Fruit fly (Drosophila melanogaster) whole organism, embryonic: ENCODE results near the gene Cpr67Fa1.

Source experiments
- Antp ChIP-seq: fragments of 200-800 bp; sonication (Bioruptor generic); optimal IDR thresholded peaks from 3 replicates; lab custom pipeline; 2016; ENCODE audit warnings: missing biosample characterization, missing genetic modification characterization
- CG1024 ChIP-seq: fragments of 200-800 bp; sonication (Bioruptor generic); IDR thresholded peaks from 2 replicates; pipeline ENCODE4 v1.3.6; 2022; ENCODE audit warnings: missing biosample characterization, missing genetic modification characterization
- CG11247 ChIP-seq: fragments of 200-800 bp; sonication (Bioruptor generic); IDR thresholded peaks from 2 replicates; pipeline ENCODE4 v1.3.6; 2022; ENCODE audit warnings: missing biosample characterization, missing genetic modification characterization
- CG15269 ChIP-seq: fragments of 200-800 bp; sonication (Bioruptor generic); optimal IDR thresholded peaks from 2 replicates; lab custom pipeline; 2018; ENCODE audit warnings: missing biosample characterization, mild to moderate bottlenecking, missing genetic modification characterization, moderate library complexity
- CG15696 ChIP-seq: fragments of 200-800 bp; sonication (Bioruptor generic); optimal IDR thresholded peaks from 2 replicates; lab custom pipeline; 2019; ENCODE audit warnings: missing biosample characterization, mild to moderate bottlenecking, missing genetic modification characterization, moderate library complexity
- CG16815 ChIP-seq: fragments of 200-800 bp; sonication (Bioruptor generic); optimal IDR thresholded peaks from 3 replicates; lab custom pipeline; 2017; ENCODE audit warnings: missing biosample characterization, mild to moderate bottlenecking, missing genetic modification characterization
- CG17612 ChIP-seq: fragments of 200-800 bp; sonication (Bioruptor generic); IDR thresholded peaks from 2 replicates; pipeline ENCODE4 v1.3.6; 2022; ENCODE audit warnings: missing biosample characterization, missing genetic modification characterization
- CG2202 ChIP-seq: fragments of 200-800 bp; sonication (Bioruptor generic); optimal IDR thresholded peaks from 2 replicates; lab custom pipeline; 2018; ENCODE audit warnings: missing biosample characterization, mild to moderate bottlenecking, missing genetic modification characterization
- CG31441 ChIP-seq: fragments of 200-800 bp; sonication (Bioruptor generic); IDR thresholded peaks from 2 replicates; pipeline ENCODE4 v1.3.6; 2022; ENCODE audit warnings: missing biosample characterization, missing genetic modification characterization
- CG32772 ChIP-seq: fragments of 200-800 bp; sonication (Bioruptor generic); IDR thresholded peaks from 2 replicates; pipeline ENCODE4 v1.3.6; 2022; ENCODE audit warnings: missing biosample characterization, missing genetic modification characterization
- CG3281 ChIP-seq: fragments of 200-800 bp; sonication (Bioruptor generic); optimal IDR thresholded peaks from 3 replicates; lab custom pipeline; 2017; ENCODE audit warnings: missing biosample characterization, mild to moderate bottlenecking, missing genetic modification characterization
- CG3995 ChIP-seq: fragments of 200-800 bp; sonication (Bioruptor generic); optimal IDR thresholded peaks from 3 replicates; lab custom pipeline; 2016; ENCODE audit warnings: missing biosample characterization, missing genetic modification characterization
- CG4360 ChIP-seq: fragments of 200-800 bp; sonication (Bioruptor generic); IDR thresholded peaks from 2 replicates; pipeline ENCODE4 v1.3.6; 2022; ENCODE audit warnings: missing biosample characterization, missing genetic modification characterization
- CG6272 ChIP-seq: fragments of 200-800 bp; sonication (Bioruptor generic); IDR thresholded peaks from 2 replicates; pipeline ENCODE4 v1.3.6; 2022; ENCODE audit warnings: missing biosample characterization, missing genetic modification characterization
- CG6654 ChIP-seq: fragments of 200-800 bp; sonication (Bioruptor generic); optimal IDR thresholded peaks from 2 replicates; lab custom pipeline; 2017; ENCODE audit warnings: missing biosample characterization, mild to moderate bottlenecking, missing genetic modification characterization
- CG7786 ChIP-seq: fragments of 200-800 bp; sonication (Bioruptor generic); optimal IDR thresholded peaks from 2 replicates; lab custom pipeline; 2016; ENCODE audit warnings: missing biosample characterization, missing genetic modification characterization
- CG8478 ChIP-seq: fragments of >200 bp; optimal IDR thresholded peaks from 2 replicates; lab custom pipeline; 2018
- CG9817 ChIP-seq: fragments of 200-800 bp; sonication (Bioruptor generic); optimal IDR thresholded peaks from 2 replicates; lab custom pipeline; 2018; ENCODE audit warnings: missing biosample characterization, mild to moderate bottlenecking, missing genetic modification characterization, moderate library complexity
- Dip3 ChIP-seq: fragments of 200-800 bp; sonication (Bioruptor generic); optimal IDR thresholded peaks from 3 replicates; lab custom pipeline; 2016; ENCODE audit warnings: missing biosample characterization, missing genetic modification characterization
- Fer1 ChIP-seq: fragments of 200-800 bp; sonication (Bioruptor generic); optimal IDR thresholded peaks from 2 replicates; lab custom pipeline; 2017; ENCODE audit warnings: missing biosample characterization, mild to moderate bottlenecking, missing genetic modification characterization
- H15 ChIP-seq: fragments of 200-800 bp; sonication (Bioruptor generic); IDR thresholded peaks from 3 replicates; pipeline ENCODE4 v1.3.6; 2022; ENCODE audit warnings: missing biosample characterization, missing genetic modification characterization
- HLH4C ChIP-seq: fragments of 200-800 bp; sonication (Bioruptor generic); IDR thresholded peaks from 3 replicates; pipeline ENCODE4 v1.3.6; 2022; ENCODE audit warnings: missing biosample characterization, missing genetic modification characterization; ENCODE audit not compliant: partially characterized antibody
- Hey ChIP-seq: fragments of 200-800 bp; sonication (Bioruptor generic); optimal IDR thresholded peaks from 3 replicates; lab custom pipeline; 2018; ENCODE audit warnings: missing biosample characterization, mild to moderate bottlenecking, missing genetic modification characterization
- Lim3 ChIP-seq: fragments of 200-800 bp; sonication (Bioruptor generic); IDR thresholded peaks from 2 replicates; pipeline ENCODE4 v1.3.6; 2022; ENCODE audit warnings: missing biosample characterization, missing genetic modification characterization
- MTF-1 ChIP-seq: fragments of 200-800 bp; sonication (Bioruptor generic); optimal IDR thresholded peaks from 2 replicates; lab custom pipeline; 2018; ENCODE audit warnings: missing biosample characterization, mild to moderate bottlenecking, missing genetic modification characterization, borderline replicate concordance
- Opbp ChIP-seq: fragments of 200-800 bp; sonication (Bioruptor generic); IDR thresholded peaks from 3 replicates; pipeline ENCODE4 v1.3.6; 2022; ENCODE audit warnings: missing biosample characterization, missing genetic modification characterization; ENCODE audit not compliant: partially characterized antibody
- Usf ChIP-seq: fragments of 200-800 bp; sonication (Bioruptor generic); optimal IDR thresholded peaks from 2 replicates; lab custom pipeline; 2017; ENCODE audit warnings: missing genotype, missing biosample characterization, missing genetic modification characterization
- Vsx1 ChIP-seq: fragments of 200-800 bp; sonication (Bioruptor generic); optimal IDR thresholded peaks from 2 replicates; lab custom pipeline; 2017; ENCODE audit warnings: missing biosample characterization, mild to moderate bottlenecking, missing genetic modification characterization, missing genetic modification reagents
- ap ChIP-seq: fragments of 200-800 bp; sonication (Bioruptor generic); IDR thresholded peaks from 2 replicates; pipeline ENCODE4 v1.3.6; 2022; ENCODE audit warnings: missing biosample characterization, missing genetic modification characterization
- ara ChIP-seq: fragments of 200-800 bp; sonication (Bioruptor generic); IDR thresholded peaks from 2 replicates; pipeline ENCODE4 v1.3.6; 2022; ENCODE audit warnings: missing biosample characterization, missing genetic modification characterization
- cas ChIP-seq: fragments of 200-800 bp; sonication (Bioruptor generic); IDR thresholded peaks from 2 replicates; pipeline ENCODE4 v1.3.6; 2022; ENCODE audit warnings: missing biosample characterization, missing genetic modification characterization
- chinmo ChIP-seq: fragments of 200-800 bp; sonication (Bioruptor generic); IDR thresholded peaks from 4 replicates; pipeline ENCODE4 v1.3.6; 2022; ENCODE audit warnings: missing biosample characterization, missing genetic modification characterization; ENCODE audit not compliant: partially characterized antibody
- dimm ChIP-seq: fragments of 200-800 bp; sonication (Bioruptor generic); IDR thresholded peaks from 2 replicates; pipeline ENCODE4 v1.3.6; 2022; ENCODE audit warnings: missing biosample characterization, missing genetic modification characterization
- ftz-f1 ChIP-seq: fragments of 200-800 bp; sonication (Bioruptor generic); optimal IDR thresholded peaks from 2 replicates; lab custom pipeline; 2016; ENCODE audit warnings: missing biosample characterization, missing genetic modification characterization
- gcm ChIP-seq: fragments of 200-800 bp; sonication (Bioruptor generic); optimal IDR thresholded peaks from 2 replicates; lab custom pipeline; 2019; ENCODE audit warnings: missing biosample characterization, mild to moderate bottlenecking, missing genetic modification characterization, moderate library complexity
- gcm2 ChIP-seq: fragments of 200-800 bp; sonication (Bioruptor generic); optimal IDR thresholded peaks from 2 replicates; lab custom pipeline; 2016; ENCODE audit warnings: missing biosample characterization, missing genetic modification characterization
- ham ChIP-seq: fragments of 200-800 bp; sonication (Bioruptor generic); IDR thresholded peaks from 2 replicates; pipeline ENCODE4 v1.3.6; 2022; ENCODE audit warnings: missing biosample characterization, missing genetic modification characterization
- lov ChIP-seq, 2 experiments: fragments of 200-800 bp in 1 of 2; fragments of >200 bp in 1 of 2; sonication (Bioruptor generic) in 1 of 2; IDR thresholded peaks in 1 of 2; optimal IDR thresholded peaks in 1 of 2; 2 replicates in 1 of 2; 3 replicates in 1 of 2; pipeline versions ENCODE4 v1.3.6 to Lab custom; 2017 to 2022; ENCODE audit warnings: missing biosample characterization in 1 of 2, missing genetic modification characterization in 1 of 2
- nerfin-1 ChIP-seq: fragments of 200-800 bp; sonication (Bioruptor generic); optimal IDR thresholded peaks from 3 replicates; lab custom pipeline; 2019; ENCODE audit warnings: missing biosample characterization, mild to moderate bottlenecking, missing genetic modification characterization, moderate library complexity
- pan ChIP-seq, 4 experiments: fragments of >200 bp in 3 of 4; fragments of 200-800 bp in 1 of 4; sonication (Bioruptor generic) in 1 of 4; optimal IDR thresholded peaks in 3 of 4; IDR thresholded peaks in 1 of 4; 2 replicates each; pipeline versions ENCODE4 v1.3.6 to Lab custom; 2017 to 2022; ENCODE audit warnings: missing biosample characterization in 2 of 4, missing genetic modification characterization in 2 of 4, mixed read lengths in 1 of 4
- repo ChIP-seq: fragments of 200-800 bp; sonication (Bioruptor generic); optimal IDR thresholded peaks from 2 replicates; lab custom pipeline; 2016; ENCODE audit warnings: missing biosample characterization, missing genetic modification characterization
- sd ChIP-seq: fragments of 200-800 bp; sonication (Bioruptor generic); optimal IDR thresholded peaks from 3 replicates; lab custom pipeline; 2018; ENCODE audit warnings: missing biosample characterization, mild to moderate bottlenecking, missing genetic modification characterization, moderate library complexity
- shn ChIP-seq: fragments of 200-800 bp; sonication (Bioruptor generic); optimal IDR thresholded peaks from 3 replicates; lab custom pipeline; 2016; ENCODE audit warnings: missing biosample characterization, missing genetic modification characterization
- slp2 ChIP-seq: fragments of 200-800 bp; sonication (Bioruptor generic); optimal IDR thresholded peaks from 2 replicates; lab custom pipeline; 2016; ENCODE audit warnings: missing biosample characterization, missing genetic modification characterization
- sr ChIP-seq: fragments of 200-800 bp; sonication (Bioruptor generic); IDR thresholded peaks from 3 replicates; pipeline ENCODE4 v1.3.6; 2022; ENCODE audit warnings: missing biosample characterization, missing genetic modification characterization
- tin ChIP-seq: fragments of 200-800 bp; sonication (Bioruptor generic); optimal IDR thresholded peaks from 3 replicates; lab custom pipeline; 2016; ENCODE audit warnings: missing biosample characterization, missing genetic modification characterization
- trh ChIP-seq: fragments of 200-800 bp; sonication (Bioruptor generic); optimal IDR thresholded peaks from 2 replicates; lab custom pipeline; 2016; ENCODE audit warnings: missing biosample characterization, missing genetic modification characterization
- zen ChIP-seq: fragments of 200-800 bp; sonication (Bioruptor generic); optimal IDR thresholded peaks from 3 replicates; lab custom pipeline; 2018; ENCODE audit warnings: missing biosample characterization, mild to moderate bottlenecking, missing genetic modification characterization, moderate library complexity

Cpr67Fa1 gene

DNA sequence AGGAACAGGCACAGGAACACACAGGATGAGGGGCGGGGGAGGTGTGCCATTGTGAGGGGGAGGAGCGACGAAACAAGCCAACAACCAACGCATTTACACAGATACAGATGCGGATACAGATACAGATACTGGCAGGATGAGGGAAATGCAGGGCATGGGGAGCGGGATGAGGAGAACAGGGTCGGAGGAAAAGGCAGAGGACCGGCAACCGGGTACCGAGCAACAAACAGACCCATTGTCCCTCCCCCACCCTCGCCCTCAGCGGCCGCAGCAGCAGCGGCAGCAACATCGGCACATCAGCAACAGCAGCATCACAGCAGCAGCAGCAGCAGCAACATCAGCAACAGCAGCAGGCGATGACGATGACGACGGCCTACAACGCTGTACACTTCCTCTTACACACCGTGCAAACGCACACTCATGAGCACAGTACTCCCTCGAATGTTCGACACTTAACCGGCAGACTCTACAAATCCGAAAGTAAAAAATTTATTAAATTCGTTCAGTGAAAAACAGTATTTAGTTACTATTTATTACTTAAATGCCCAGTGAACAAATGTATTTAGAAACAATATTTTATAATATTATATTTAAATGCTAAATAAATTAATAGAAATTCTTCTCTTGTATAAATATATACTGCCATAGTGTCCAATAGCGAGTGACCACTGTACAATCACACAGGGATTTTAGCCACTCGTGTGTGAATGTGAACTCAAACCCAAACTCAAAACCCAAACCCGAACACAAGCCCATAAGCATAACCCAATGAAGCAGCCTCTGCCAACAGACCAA is 34.2 kb upstream of the Cpr67Fa1 start (continued):
- TF ChIP-seq Usf (GFP tag; lab: Kevin White, UChicago) = peak; percentile 76
- TF ChIP-seq ham = no peak
- TF ChIP-seq tin = peak; percentile 78
- no peak for TF ChIP-seq repo (GFP tag; lab: Kevin White, UChicago)
- TF ChIP-seq CG32772 = peak; percentile 86
- TF ChIP-seq CG2202 (tag; lab: Kevin White, UChicago) = peak; percentile 64
- peak; percentile 62; the same call in 1 of the 2 replicates for TF ChIP-seq cas (GFP tag; lab: Robert Waterston, UW)
- no peak for TF ChIP-seq shn (GFP tag; lab: Kevin White, UChicago)
- peak; percentile 75 for TF ChIP-seq CG9817
- peak; percentile 67 for TF ChIP-seq CG6272
- peak; percentile 15 for TF ChIP-seq CG7786
- no peak for TF ChIP-seq gcm2
- peak; percentile 61 for TF ChIP-seq trh
- peak; percentile 4 for TF ChIP-seq Hey (tag; lab: Kevin White, UChicago)
- TF ChIP-seq CG8478 (lab: Kevin White, UChicago) = peak; percentile 56
- TF ChIP-seq H15 (GFP tag; lab: Robert Waterston, UW) = peak; percentile 74
- no peak for TF ChIP-seq sr
- no peak for TF ChIP-seq HLH4C
- peak; percentile 97 for TF ChIP-seq CG15696 (tag; lab: Kevin White, UChicago)
- peak; percentile 64; the same call in 2 of the 4 replicates for TF ChIP-seq chinmo
- peak; percentile 12 for TF ChIP-seq Dip3 (GFP tag; lab: Kevin White, UChicago)
- peak; percentile 7 for TF ChIP-seq Antp (GFP tag; lab: Kevin White, UChicago)
- TF ChIP-seq CG16815 (GFP tag; lab: Kevin White, UChicago) = peak; percentile 88
- TF ChIP-seq CG1024 (GFP tag; lab: Robert Waterston, UW) = peak; percentile 39; the same call in 1 of the 2 replicates
- TF ChIP-seq CG17612 (GFP tag; lab: Robert Waterston, UW) = peak; percentile 54; the same call in 1 of the 2 replicates
- peak; percentile 76 for TF ChIP-seq Vsx1 (GFP tag; lab: Kevin White, UChicago)
- peak; percentile 89 for TF ChIP-seq CG15269 (tag; lab: Kevin White, UChicago)
- TF ChIP-seq CG3995 (GFP tag; lab: Kevin White, UChicago) = no peak
- peak; percentile 93 for TF ChIP-seq zen (tag; lab: Kevin White, UChicago)
- TF ChIP-seq dimm = peak; percentile 51; the same call in 1 of the 2 replicates
- peak; percentile 89 for TF ChIP-seq CG31441 (GFP tag; lab: Robert Waterston, UW)
- peak; percentile 68 for TF ChIP-seq CG6654 (GFP tag; lab: Kevin White, UChicago)
- TF ChIP-seq lov (optimal IDR thresholded peaks at IDR 0.05; lab: Kevin White, UChicago) = no peak
- peak; percentile 85; the same call in 2 of the 3 replicates for TF ChIP-seq lov (GFP tag; IDR thresholded peaks at IDR 0.05; lab: Robert Waterston, UW)
- peak; percentile 89 for TF ChIP-seq Fer1
- TF ChIP-seq Opbp (GFP tag; lab: Robert Waterston, UW) = no peak
- TF ChIP-seq nerfin-1 (tag; lab: Kevin White, UChicago) = peak; percentile 84
- peak; percentile 86 for TF ChIP-seq CG3281 (GFP tag; lab: Kevin White, UChicago)
- no peak for TF ChIP-seq ftz-f1 (GFP tag; lab: Kevin White, UChicago)
- peak; percentile 45 for TF ChIP-seq slp2 (GFP tag; lab: Kevin White, UChicago)
- peak; percentile 56 for TF ChIP-seq Lim3 (GFP tag; lab: Robert Waterston, UW)
- TF ChIP-seq pan (optimal IDR thresholded peaks at IDR 0.05; lab: Kevin White, UChicago) = no peak
- peak in 1 of 2 experiments; percentile 90 for TF ChIP-seq pan (GFP tag; optimal IDR thresholded peaks at IDR 0.05 in 1 of 2, IDR thresholded peaks at IDR 0.05 in 1 of 2)
- TF ChIP-seq MTF-1 = peak; percentile 82
- TF ChIP-seq ap (GFP tag; lab: Robert Waterston, UW) = peak; percentile 77
- peak; percentile 74; the same call in 1 of the 2 replicates for TF ChIP-seq CG11247 (GFP tag; lab: Robert Waterston, UW)
- TF ChIP-seq gcm (GFP tag; lab: Kevin White, UChicago) = peak; percentile 84
- TF ChIP-seq ara (GFP tag; lab: Robert Waterston, UW) = peak; percentile 81
- peak; percentile 66 for TF ChIP-seq sd (tag; lab: Kevin White, UChicago)
- peak; percentile 48 for TF ChIP-seq CG4360
